Worm (Caenorhabditis elegans) whole organism, L4/young adult: Measurements from ENCODE around the gene E04F6.8.

Experiments
- W03F9.2 ChIP-seq: fragments of 150-350 bp; optimal IDR thresholded peaks from 2 replicates; lab custom pipeline; 2014; ENCODE audit warnings: missing biosample characterization, missing genetic modification characterization
- dao-5 ChIP-seq: sonication (generic microtip); optimal IDR thresholded peaks from 2 replicates; lab custom pipeline; 2016; ENCODE audit warnings: missing genotype, missing genetic modification characterization, moderate library complexity, missing compliant biosample characterization
- him-1 ChIP-seq: sonication (generic microtip); optimal IDR thresholded peaks from 2 replicates; lab custom pipeline; 2016; ENCODE audit warnings: missing genotype, missing genetic modification reagents, missing genetic modification characterization, missing compliant biosample characterization

E04F6.8 gene

DNA sequence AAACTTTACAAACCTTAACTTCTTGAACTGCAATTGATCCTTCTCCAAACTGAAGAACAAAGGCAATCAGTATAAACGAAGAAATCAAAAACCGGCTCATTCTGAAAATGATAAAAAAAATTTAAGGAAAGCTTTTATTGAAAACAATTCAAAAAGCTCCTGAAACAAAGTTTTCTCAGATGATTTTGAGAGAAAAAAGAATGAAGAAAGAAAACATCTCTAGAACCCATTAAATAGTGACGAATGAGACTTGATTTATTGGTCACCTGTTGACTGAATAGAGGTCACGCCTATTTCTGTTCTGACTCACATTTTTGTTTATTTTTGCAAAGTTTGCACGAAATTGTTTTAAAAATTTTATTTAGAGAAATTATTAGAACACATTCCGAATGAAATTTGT lies at the start of gene E04F6.8:
TSS of gene E04F6.8 (minus strand) at position 101 of the 400 bp plus-strand sequence.
- TF ChIP-seq dao-5 (tag; lab: Kevin White, UChicago) (no peak), him-1 (tag; lab: Kevin White, UChicago) (no peak), W03F9.2 (tag; lab: Kevin White, UChicago) (no peak)

DNA sequence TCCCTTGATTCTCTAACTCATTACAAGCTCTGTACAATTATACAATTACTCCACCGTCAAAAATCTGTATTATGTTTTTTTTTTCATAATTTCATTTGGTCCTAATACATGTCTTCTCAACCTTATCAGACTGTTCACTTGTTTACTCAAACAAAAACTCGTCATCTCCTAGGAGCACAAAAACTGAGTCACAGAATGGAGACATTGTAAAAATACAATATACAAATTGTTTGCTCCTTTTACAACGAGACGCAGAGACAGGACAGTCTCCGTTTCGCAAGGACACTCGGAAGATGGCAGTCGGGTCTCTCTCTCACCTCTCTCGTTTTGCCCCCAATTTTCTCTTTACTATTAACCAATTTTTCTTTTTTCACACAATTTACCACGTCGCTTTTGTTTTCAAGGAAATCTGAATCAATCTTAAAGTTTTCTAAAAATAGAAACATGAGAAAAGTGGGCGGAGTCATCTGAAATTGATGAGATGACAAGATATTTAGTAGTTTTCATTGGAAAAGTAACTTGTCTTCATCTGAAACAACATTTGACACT lies 44.5 kb upstream of the E04F6.8 start, which contains the start of gene F32A5.8:
TSS of gene F32A5.8 (plus strand) at position 499 of the 549 bp plus-strand sequence.
- no peak for TF ChIP-seq W03F9.2 (tag; lab: Kevin White, UChicago)
- no peak for TF ChIP-seq dao-5 (tag; lab: Kevin White, UChicago)
- no peak for TF ChIP-seq him-1 (tag; lab: Kevin White, UChicago)

DNA sequence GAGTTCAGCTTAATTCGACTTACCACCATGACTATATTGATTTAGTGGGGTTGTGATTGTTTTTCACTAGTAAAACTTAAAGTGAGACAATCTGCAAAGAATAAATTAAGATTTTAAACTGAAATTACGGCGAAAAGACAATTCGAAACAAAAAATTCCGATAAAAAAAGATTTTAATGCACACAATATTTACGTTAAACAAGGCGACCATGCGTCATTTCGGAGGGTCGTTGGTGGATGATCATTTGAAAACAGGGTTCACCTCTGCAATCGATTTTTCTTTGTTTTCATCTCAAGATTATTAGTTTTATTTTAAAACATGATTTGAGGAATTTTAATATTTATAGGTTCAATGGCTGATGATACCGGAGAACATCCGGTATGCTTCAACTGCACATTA lies 41.9 kb upstream of the E04F6.8 start, which contains the start of gene lsm-4:
TSS of gene lsm-4 (minus strand) at position 91 of the 400 bp plus-strand sequence.
- TF ChIP-seq W03F9.2 (tag; lab: Kevin White, UChicago) (no peak), him-1 (tag; lab: Kevin White, UChicago) (no peak), dao-5 (tag; lab: Kevin White, UChicago) (no peak)

ce11 chrII:7251978-7252377 lies 40.8 kb upstream of the E04F6.8 start, which contains the start of the genes prx-13 and ada-2:
TSS of gene prx-13 (minus strand) at chrII:7252015.
TSS of gene ada-2 (plus strand) at chrII:7252259.
- no peak for TF ChIP-seq him-1 (tag; lab: Kevin White, UChicago)
- TF ChIP-seq W03F9.2 (tag; lab: Kevin White, UChicago), result no peak
- no peak for TF ChIP-seq dao-5 (tag; lab: Kevin White, UChicago)

DNA sequence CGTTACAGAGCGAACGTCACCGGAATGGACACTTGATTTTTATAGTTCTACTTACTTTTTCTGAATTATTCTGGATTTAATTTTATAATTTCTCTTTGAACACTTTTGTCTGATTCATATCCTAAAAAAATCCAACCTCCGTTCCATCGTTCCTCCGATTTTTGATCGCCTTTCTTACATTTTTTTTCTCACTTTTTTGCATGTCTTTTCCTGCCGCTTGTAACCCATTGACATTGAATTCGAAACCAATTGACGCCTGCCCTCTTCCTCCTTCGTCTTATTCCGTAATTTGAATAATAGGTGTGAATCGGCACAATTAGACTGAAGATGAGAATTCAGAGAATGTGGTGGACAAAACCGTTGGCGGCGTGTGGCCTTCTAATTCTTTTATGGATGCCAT lies 34.4 kb upstream of the E04F6.8 start, which contains the start of gene skpo-3:
TSS of gene skpo-3 (plus strand) at position 301 of the 400 bp plus-strand sequence.
- TF ChIP-seq W03F9.2 (tag; lab: Kevin White, UChicago) (no peak), him-1 (tag; lab: Kevin White, UChicago) (no peak), dao-5 (tag; lab: Kevin White, UChicago) (no peak)

ce11 chrII:7242754-7243153 lies 31.6 kb upstream of the E04F6.8 start:
- TF ChIP-seq W03F9.2 (tag; lab: Kevin White, UChicago) (no peak), him-1 (tag; lab: Kevin White, UChicago) (no peak), dao-5 (tag; lab: Kevin White, UChicago) (no peak)

ce11 chrII:7239705-7240104 lies 28.5 kb upstream of the E04F6.8 start:
- TF ChIP-seq him-1 (tag; lab: Kevin White, UChicago), result no peak
- TF ChIP-seq W03F9.2 (tag; lab: Kevin White, UChicago), result no peak
- TF ChIP-seq dao-5 (tag; lab: Kevin White, UChicago), result no peak

ce11 chrII:7238791-7239190 lies 27.6 kb upstream of the E04F6.8 start:
- TF ChIP-seq W03F9.2 (tag; lab: Kevin White, UChicago), result no peak

ce11 chrII:7238248-7238647 lies 27.1 kb upstream of the E04F6.8 start, which contains the start of gene aqp-1:
TSS of gene aqp-1 (minus strand) at chrII:7238349.
- no peak for TF ChIP-seq him-1 (tag; lab: Kevin White, UChicago)
- TF ChIP-seq W03F9.2 (tag; lab: Kevin White, UChicago), result no peak
- no peak for TF ChIP-seq dao-5 (tag; lab: Kevin White, UChicago)

DNA sequence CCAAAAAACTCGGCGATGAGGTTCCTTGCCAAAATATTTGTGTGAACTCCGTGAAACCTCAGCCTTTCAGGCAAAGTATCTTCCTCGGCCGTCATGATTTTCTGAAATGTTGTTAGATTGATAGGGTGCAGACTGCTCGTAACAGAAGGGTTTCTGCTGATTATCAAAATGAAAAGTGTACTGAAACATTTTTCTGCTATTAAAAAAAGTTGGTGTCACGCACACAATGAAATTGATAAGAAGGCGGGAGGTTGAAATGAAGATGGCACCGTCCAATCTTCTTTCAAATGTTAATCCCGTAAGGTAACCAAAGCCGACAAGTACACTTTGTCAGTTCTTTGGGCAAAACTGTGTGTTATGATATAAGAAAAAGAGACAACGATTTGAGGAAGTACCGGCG lies 25.8 kb upstream of the E04F6.8 start:
- no peak for TF ChIP-seq him-1 (tag; lab: Kevin White, UChicago)
- no peak for TF ChIP-seq W03F9.2 (tag; lab: Kevin White, UChicago)
- TF ChIP-seq dao-5 (tag; lab: Kevin White, UChicago), result no peak

- TF ChIP-seq W03F9.2 (tag; lab: Kevin White, UChicago), result no peak
- no peak for TF ChIP-seq him-1 (tag; lab: Kevin White, UChicago)
- no peak for TF ChIP-seq dao-5 (tag; lab: Kevin White, UChicago)
Observed at ce11 chrII:7233274-7233673, 22.1 kb upstream of the E04F6.8 start.

- TF ChIP-seq him-1 (tag; lab: Kevin White, UChicago), result no peak
- TF ChIP-seq dao-5 (tag; lab: Kevin White, UChicago), result no peak
- TF ChIP-seq W03F9.2 (tag; lab: Kevin White, UChicago), result no peak
Observed at ce11 chrII:7232517-7232916, 21.3 kb upstream of the E04F6.8 start, which contains the start of gene ctsa-3.1. TSS of gene ctsa-3.1 (plus strand) at chrII:7232853.

DNA sequence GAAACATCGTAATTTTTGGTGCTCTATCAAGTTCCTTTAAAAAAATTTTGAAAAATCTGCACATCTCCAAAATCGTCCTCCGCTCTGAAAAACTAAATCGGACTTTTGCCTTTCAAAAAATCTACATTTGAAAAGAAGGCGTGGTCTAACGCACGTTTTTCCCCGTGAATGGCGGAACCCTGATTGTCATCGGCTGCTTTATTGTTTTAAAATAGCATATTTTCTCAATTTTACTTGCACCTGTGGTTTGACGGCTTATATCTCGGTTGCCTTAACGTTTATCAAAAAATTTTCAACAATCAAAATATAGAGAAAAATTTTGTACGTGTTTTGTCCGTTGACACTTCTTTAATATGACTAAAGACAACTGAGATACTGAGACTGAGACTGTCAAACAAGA lies 20.8 kb upstream of the E04F6.8 start:
- TF ChIP-seq dao-5 (tag; lab: Kevin White, UChicago), result no peak
- TF ChIP-seq W03F9.2 (tag; lab: Kevin White, UChicago), result no peak
- TF ChIP-seq him-1 (tag; lab: Kevin White, UChicago), result no peak

- TF ChIP-seq dao-5 (tag; lab: Kevin White, UChicago) (no peak), W03F9.2 (tag; lab: Kevin White, UChicago) (no peak), him-1 (tag; lab: Kevin White, UChicago) (no peak)
Observed at ce11 chrII:7230684-7231083, 19.5 kb upstream of the E04F6.8 start.
